Worm (Caenorhabditis elegans) whole organism, young adult: ENCODE measurements around the gene rpoa-1.
A peak's percentile ranks its signal among the peaks of the same experiment; 100 is the strongest.

Experiments
- B0019.2 ChIP-seq: fragments of 200-800 bp; sonication (Bioruptor generic); conservative IDR thresholded peaks from 2 replicates; pipeline ENCODE4 v1.3.6; 2022; ENCODE audit warnings: missing genetic modification reagents, missing genetic modification characterization, missing compliant biosample characterization
- C17E4.6 ChIP-seq: fragments of 200-800 bp; sonication (Bioruptor generic); IDR thresholded peaks from 2 replicates; pipeline ENCODE4 v1.3.6; 2022; ENCODE audit warnings: missing genetic modification reagents, missing genetic modification characterization, missing compliant biosample characterization
- F10E7.11 ChIP-seq: sonication (generic microtip); optimal IDR thresholded peaks from 2 replicates; lab custom pipeline; 2017; ENCODE audit warnings: mild to moderate bottlenecking, missing genetic modification characterization, moderate library complexity, missing compliant biosample characterization
- F22D6.2 ChIP-seq: sonication (generic microtip); optimal IDR thresholded peaks from 2 replicates; lab custom pipeline; 2016; ENCODE audit warnings: mild to moderate bottlenecking, missing genetic modification characterization, missing compliant biosample characterization
- F39B2.1 ChIP-seq: fragments of 200-800 bp; sonication (Bioruptor generic); IDR thresholded peaks from 2 replicates; pipeline ENCODE4 v1.3.6; 2022; ENCODE audit warnings: missing genetic modification reagents, missing genetic modification characterization, missing compliant biosample characterization
- ama-1 ChIP-seq, 3 experiments: fragments of 150-350 bp in 1 of 3; sonication (generic microtip) in 2 of 3; optimal IDR thresholded peaks; 2 replicates each; lab custom pipeline; 2014 to 2018; ENCODE audit warnings: missing biosample characterization in 2 of 3, missing genetic modification characterization in 2 of 3, missing genetic modification reagents in 2 of 3
- atf-7 ChIP-seq: sonication (generic microtip); optimal IDR thresholded peaks from 2 replicates; lab custom pipeline; 2017; ENCODE audit warnings: mild to moderate bottlenecking, missing genetic modification characterization, missing compliant biosample characterization
- ccch-3 ChIP-seq: fragments of 200-800 bp; sonication (Bioruptor generic); optimal IDR thresholded peaks from 2 replicates; lab custom pipeline; 2018; ENCODE audit warnings: mild to moderate bottlenecking, missing genetic modification characterization, missing compliant biosample characterization
- cebp-2 ChIP-seq: fragments of 200-800 bp; sonication (Bioruptor generic); IDR thresholded peaks from 2 replicates; pipeline ENCODE4 v1.3.6; 2022; ENCODE audit warnings: missing genetic modification characterization, missing compliant biosample characterization
- ceh-91 ChIP-seq: fragments of 200-800 bp; sonication (Bioruptor generic); IDR thresholded peaks from 2 replicates; pipeline ENCODE4 v1.3.6; 2022; ENCODE audit warnings: missing genetic modification reagents, missing genetic modification characterization, missing compliant biosample characterization
- dox-1 ChIP-seq: fragments of 200-800 bp; sonication (Bioruptor generic); IDR thresholded peaks from 2 replicates; pipeline ENCODE4 v1.3.6; 2022; ENCODE audit warnings: missing genetic modification reagents, missing genetic modification characterization, missing compliant biosample characterization
- gei-17 ChIP-seq: fragments of 200-800 bp; sonication (Bioruptor generic); optimal IDR thresholded peaks from 2 replicates; lab custom pipeline; 2018; ENCODE audit warnings: mild to moderate bottlenecking, missing genetic modification characterization, missing compliant biosample characterization
- hlh-12 ChIP-seq: sonication (generic microtip); optimal IDR thresholded peaks from 2 replicates; lab custom pipeline; 2016; ENCODE audit warnings: missing genetic modification characterization, missing compliant biosample characterization
- hrde-1 ChIP-seq: sonication (generic microtip); optimal IDR thresholded peaks from 2 replicates; lab custom pipeline; 2016; ENCODE audit warnings: missing genetic modification characterization, mild to moderate bottlenecking, missing compliant biosample characterization, moderate library complexity, missing genotype, missing genetic modification reagents, borderline replicate concordance
- lin-35 ChIP-seq, 3 experiments: fragments of 150-350 bp in 2 of 3; sonication (generic microtip) in 1 of 3; optimal IDR thresholded peaks; 2 replicates each; lab custom pipeline; 2014 to 2018; ENCODE audit warnings: missing biosample characterization in 3 of 3, missing genetic modification characterization in 3 of 3, missing genetic modification reagents in 3 of 3
- lin-54 ChIP-seq: fragments of 200-800 bp; sonication (Bioruptor generic); optimal IDR thresholded peaks from 2 replicates; lab custom pipeline; 2018; ENCODE audit warnings: mild to moderate bottlenecking, missing genetic modification characterization, missing compliant biosample characterization
- lsy-27 ChIP-seq: sonication (generic microtip); optimal IDR thresholded peaks from 2 replicates; lab custom pipeline; 2017; ENCODE audit warnings: missing genetic modification characterization, mild to moderate bottlenecking, missing compliant biosample characterization, antibody characterized with exemption, missing genotype, borderline replicate concordance; ENCODE audit not compliant: insufficient read depth
- madf-8 ChIP-seq: fragments of 200-800 bp; sonication (Bioruptor generic); conservative IDR thresholded peaks from 2 replicates; pipeline ENCODE4 v1.3.6; 2022; ENCODE audit warnings: missing genetic modification reagents, missing genetic modification characterization, missing compliant biosample characterization
- mxl-1 ChIP-seq: sonication (generic microtip); optimal IDR thresholded peaks from 2 replicates; lab custom pipeline; 2016; ENCODE audit warnings: missing genetic modification characterization, missing compliant biosample characterization
- nfya-2 ChIP-seq: fragments of 200-800 bp; sonication (Bioruptor generic); IDR thresholded peaks from 2 replicates; pipeline ENCODE4 v1.3.6; 2022; ENCODE audit warnings: missing genetic modification reagents, missing genetic modification characterization, missing compliant biosample characterization
- nfyb-1 ChIP-seq: fragments of 200-800 bp; sonication (Bioruptor generic); IDR thresholded peaks from 2 replicates; pipeline ENCODE4 v1.3.6; 2022; ENCODE audit warnings: missing genetic modification reagents, missing genetic modification characterization, missing compliant biosample characterization
- nhr-80 ChIP-seq: sonication (generic microtip); optimal IDR thresholded peaks from 2 replicates; lab custom pipeline; 2016; ENCODE audit warnings: missing genetic modification characterization, missing compliant biosample characterization
- repo-1 ChIP-seq: sonication (generic microtip); optimal IDR thresholded peaks from 2 replicates; lab custom pipeline; 2017; ENCODE audit warnings: mild to moderate bottlenecking, missing genetic modification characterization, missing compliant biosample characterization
- snpc-4 ChIP-seq, 5 experiments: fragments of 150-350 bp in 1 of 5; sonication (generic microtip) in 4 of 5; optimal IDR thresholded peaks; 2 replicates each; lab custom pipeline; 2014 to 2018; ENCODE audit warnings: missing genetic modification characterization in 5 of 5, missing biosample characterization in 3 of 5, antibody characterized with exemption in 2 of 5, mild to moderate bottlenecking in 2 of 5, missing compliant biosample characterization in 2 of 5, missing genotype in 2 of 5, moderate library complexity in 2 of 5, missing genetic modification reagents in 1 of 5
- tlf-1 ChIP-seq: fragments of 200-800 bp; sonication (Bioruptor generic); optimal IDR thresholded peaks from 2 replicates; lab custom pipeline; 2018; ENCODE audit warnings: mild to moderate bottlenecking, missing genetic modification characterization, missing compliant biosample characterization
- xnd-1 ChIP-seq: sonication (generic microtip); optimal IDR thresholded peaks from 2 replicates; lab custom pipeline; 2016; ENCODE audit warnings: missing genotype, missing genetic modification reagents, missing genetic modification characterization, missing compliant biosample characterization
- zfh-2 ChIP-seq: fragments of 200-800 bp; sonication (Bioruptor generic); conservative IDR thresholded peaks from 2 replicates; pipeline ENCODE4 v1.3.6; 2022; ENCODE audit warnings: missing genetic modification reagents, missing genetic modification characterization, missing compliant biosample characterization
- ztf-25 ChIP-seq: fragments of 200-800 bp; sonication (Bioruptor generic); IDR thresholded peaks from 2 replicates; pipeline ENCODE4 v1.3.6; 2022; ENCODE audit warnings: missing genetic modification reagents, missing genetic modification characterization, missing compliant biosample characterization

rpoa-1 gene

ce11 chrII:13715733-13716132 is 21.1 kb upstream of the rpoa-1 start, which contains the start of gene zipt-2.3:
zipt-2.3 (minus strand) TSS chrII:13715879.
- TF ChIP-seq nhr-80 (tag; lab: Kevin White, UChicago) (peak; percentile 85), nfya-2 (GFP tag; lab: Robert Waterston, UW) (no peak)
- TF ChIP-seq, all 124 proteins: peak for 1

ce11 chrII:13715333-13715732 is 20.7 kb upstream of the rpoa-1 start:
- TF ChIP-seq xnd-1 (tag; lab: Kevin White, UChicago), result no peak

ce11 chrII:13713239-13713638 is 18.6 kb upstream of the rpoa-1 start:
- TF ChIP-seq ccch-3 (GFP tag; lab: Kevin White, UChicago), result no peak
- no peak for TF ChIP-seq tlf-1 (GFP tag; lab: Kevin White, UChicago)
- no peak for TF ChIP-seq ceh-91 (GFP tag; lab: Robert Waterston, UW)
- no peak for TF ChIP-seq C17E4.6
- no peak for TF ChIP-seq mxl-1 (tag; lab: Kevin White, UChicago)
- TF ChIP-seq F39B2.1, result no peak
- TF ChIP-seq lin-35 (GFP tag; optimal IDR thresholded peaks at IDR 0.05; lab: Kevin White, UChicago), result no peak
- TF ChIP-seq F10E7.11 (tag; lab: Kevin White, UChicago), result no peak
- no peak for TF ChIP-seq hrde-1 (tag; lab: Kevin White, UChicago)
- no peak for TF ChIP-seq nfyb-1
- TF ChIP-seq hlh-12, result no peak
- TF ChIP-seq ama-1 (optimal IDR thresholded peaks at IDR 0.05; lab: Kevin White, UChicago), result no peak
- no peak for TF ChIP-seq ama-1 (GFP tag; optimal IDR thresholded peaks at IDR 0.05; lab: Kevin White, UChicago)
- TF ChIP-seq lsy-27 (tag; lab: Kevin White, UChicago), result no peak
- no peak for TF ChIP-seq ztf-25 (GFP tag; lab: Robert Waterston, UW)

DNA sequence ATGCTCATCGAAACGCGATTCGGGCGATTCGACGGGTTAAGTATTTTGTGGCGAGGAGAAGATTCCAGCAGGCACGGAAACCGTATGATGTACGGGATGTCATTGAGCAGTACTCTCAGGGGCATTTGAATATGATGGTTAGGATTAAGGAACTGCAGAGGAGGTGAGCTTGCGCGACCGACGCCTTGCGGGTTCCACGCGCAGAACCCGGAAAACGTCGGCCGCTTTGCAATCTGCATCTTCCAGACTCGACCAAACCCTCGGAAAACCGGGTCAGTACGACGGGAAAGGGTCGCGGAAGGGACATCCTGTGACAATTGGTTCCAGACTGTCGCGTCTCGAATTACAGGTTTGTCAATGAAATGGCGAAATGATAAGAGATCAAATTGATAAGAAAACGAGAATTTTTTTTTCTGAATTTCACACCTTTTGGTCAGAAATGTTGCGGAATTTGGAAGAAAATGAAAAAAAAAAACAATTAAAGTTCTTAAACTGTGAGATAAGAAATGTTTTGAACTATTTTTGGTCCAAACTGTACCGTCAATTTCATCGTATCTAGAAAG is 17.0 kb upstream of the rpoa-1 start:
- no peak for TF ChIP-seq repo-1 (tag; lab: Kevin White, UChicago)
- TF ChIP-seq snpc-4 (GFP tag; optimal IDR thresholded peaks at IDR 0.05; lab: Kevin White, UChicago), result no peak
- peak in 3 of 4 experiments; percentile 40 to 50 (median 46) for TF ChIP-seq snpc-4 (tag; optimal IDR thresholded peaks at IDR 0.05; lab: Kevin White, UChicago)
- no peak for TF ChIP-seq madf-8
- no peak for TF ChIP-seq F22D6.2 (tag; lab: Kevin White, UChicago)
- TF ChIP-seq zfh-2 (GFP tag; lab: Robert Waterston, UW), result peak; percentile 62; the same call in 1 of the 2 replicates
- TF ChIP-seq dox-1 (GFP tag; lab: Robert Waterston, UW), result 0 out of 2 replicates have a peak, but pooled peaks have one; percentile 5
- TF ChIP-seq B0019.2 (GFP tag; lab: Robert Waterston, UW), result no peak
- peak; percentile 61 for TF ChIP-seq nhr-80 (tag; lab: Kevin White, UChicago)
- TF ChIP-seq gei-17 (GFP tag; lab: Kevin White, UChicago), result no peak
- TF ChIP-seq lin-54 (GFP tag; lab: Kevin White, UChicago), result no peak
- TF ChIP-seq cebp-2, result no peak

DNA sequence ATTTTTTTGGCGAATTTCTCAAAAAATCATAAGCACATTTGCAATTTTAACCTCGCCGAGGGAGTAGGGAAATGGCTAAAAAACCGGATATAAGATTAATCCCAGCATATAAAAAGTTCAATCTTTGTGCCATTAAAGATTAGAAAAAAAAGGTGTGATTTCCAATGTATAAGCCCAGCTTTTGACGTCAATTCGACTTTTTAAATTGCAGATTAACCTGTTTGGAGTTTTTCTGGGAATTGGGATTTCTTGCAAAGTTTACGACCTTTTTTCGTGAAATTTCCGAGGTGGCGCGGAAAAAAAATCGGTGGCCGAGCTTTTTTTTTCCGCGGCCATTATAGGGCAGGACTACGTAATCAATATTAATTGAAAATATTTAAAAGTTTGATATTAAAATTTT is 3.1 kb upstream of the rpoa-1 start:
- TF ChIP-seq atf-7 (tag; lab: Kevin White, UChicago), result no peak
- TF ChIP-seq, all 124 proteins: peak for 0
